Worm (Caenorhabditis elegans): ENCODE measurements around the gene nhr-6.

DNA sequence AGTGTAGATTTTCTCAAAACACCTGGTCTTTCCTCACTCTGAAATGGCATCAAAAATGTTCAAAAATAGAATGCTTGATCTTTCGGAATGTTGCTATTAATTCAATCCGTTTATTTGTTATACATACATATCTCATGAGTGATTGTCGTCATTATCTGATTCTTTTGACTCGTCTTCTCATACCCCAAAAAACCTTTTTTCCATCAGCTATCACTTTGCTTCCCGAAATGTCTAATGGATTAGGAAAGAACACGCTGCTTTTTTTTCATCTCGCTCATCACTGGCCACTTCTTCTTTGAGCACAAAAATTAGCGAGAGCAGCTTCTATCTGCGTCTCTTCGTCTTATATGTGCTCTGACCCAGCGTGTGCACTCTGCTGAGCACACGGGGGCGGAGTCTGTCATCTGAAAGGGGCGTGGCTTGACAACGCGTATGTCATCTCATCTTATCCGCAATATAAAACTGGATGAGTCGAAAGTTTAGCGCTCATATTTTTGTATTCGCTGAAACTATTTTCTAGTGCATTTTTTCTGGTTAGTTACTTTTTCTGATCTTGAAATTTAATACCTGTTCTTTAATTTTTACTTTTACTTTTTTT lies 8.5 kb upstream of the nhr-6 start:
- TF ChIP-seq F33H1.4 (GFP tag; IDR thresholded peaks at IDR 0.05) (no peak), Y67H2A.10 (GFP tag; conservative IDR thresholded peaks at IDR 0.05) (no peak), ztf-18 (tag; optimal IDR thresholded peaks at IDR 0.05) (no peak), Y79H2A.3 (GFP tag; conservative IDR thresholded peaks at IDR 0.05) (no peak), ama-1 (optimal IDR thresholded peaks at IDR 0.05) (no peak), ama-1 (GFP tag; optimal IDR thresholded peaks at IDR 0.05) (no peak), snpc-1.1 (tag; optimal IDR thresholded peaks at IDR 0.05; ENCODE audit: insufficient read depth) (no peak), tlf-1 (GFP tag; optimal IDR thresholded peaks at IDR 0.05) (no peak), F10E7.11 (tag; optimal IDR thresholded peaks at IDR 0.05) (no peak), zim-3 (tag; optimal IDR thresholded peaks at IDR 0.05) (no peak), pha-4 (tag; optimal IDR thresholded peaks at IDR 0.05) (no peak), cebp-2 (GFP tag; IDR thresholded peaks at IDR 0.05) (no peak), sptf-2 (GFP tag; optimal IDR thresholded peaks at IDR 0.05) (no peak)

All from whole organism, young adult.